Worm (Caenorhabditis elegans) whole organism, L4 larva: Measurements from ENCODE around the gene R02F2.4.

Experiments used
- F44E2.7 ChIP-seq: fragments of 200-800 bp; sonication (Bioruptor generic); IDR thresholded peaks from 2 replicates; pipeline ENCODE4 v2.1.2; 2022; ENCODE audit warnings: missing genetic modification characterization, missing compliant biosample characterization
- lin-13 ChIP-seq: fragments of 150-350 bp; optimal IDR thresholded peaks from 2 replicates; lab custom pipeline; 2014; ENCODE audit warnings: missing biosample characterization, missing genetic modification reagents, missing genetic modification characterization
- mep-1 ChIP-seq: fragments of 150-350 bp; sonication (generic microtip); optimal IDR thresholded peaks from 3 replicates; lab custom pipeline; 2014; ENCODE audit warnings: missing biosample characterization, missing genetic modification characterization
- nhr-237 ChIP-seq: sonication (generic microtip); optimal IDR thresholded peaks from 2 replicates; lab custom pipeline; 2017; ENCODE audit warnings: missing biosample characterization, missing genetic modification characterization
- saeg-2 ChIP-seq: fragments of 200-800 bp; sonication (Bioruptor generic); IDR thresholded peaks from 2 replicates; pipeline ENCODE4 v1.3.6; 2022; ENCODE audit warnings: missing genetic modification reagents, missing genetic modification characterization, missing compliant biosample characterization
- ztf-11 ChIP-seq: fragments of 150-350 bp; optimal IDR thresholded peaks from 2 replicates; lab custom pipeline; 2014; ENCODE audit warnings: missing biosample characterization, missing genetic modification characterization

- no peak for TF ChIP-seq ztf-11 (tag; lab: Kevin White, UChicago)
- no peak for TF ChIP-seq nhr-237 (tag; lab: Kevin White, UChicago)
- no peak for TF ChIP-seq lin-13 (GFP tag; lab: Kevin White, UChicago)
- no peak for TF ChIP-seq F44E2.7 (GFP tag; lab: Robert Waterston, UW)
- TF ChIP-seq saeg-2 = no peak
- no peak for TF ChIP-seq mep-1 (tag; lab: Kevin White, UChicago)
These were observed 43.5 kb upstream of the R02F2.4 start, which contains the start of gene W03A5.6 for ce11 chrIII:5440540-5440939.
